Worm (Caenorhabditis elegans): ENCODE measurements around the gene ndub-5.

ce11 chrII:5698254-5698653 lies 7.1 kb upstream of the ndub-5 start:
- no peak for TF ChIP-seq ahr-1 (tag; optimal IDR thresholded peaks at IDR 0.05)
- no peak for TF ChIP-seq unc-86 (tag; optimal IDR thresholded peaks at IDR 0.05)
- no peak for TF ChIP-seq pqm-1 (tag; optimal IDR thresholded peaks at IDR 0.05)
- TF ChIP-seq tbx-2 (tag; optimal IDR thresholded peaks at IDR 0.05) = no peak
- TF ChIP-seq pha-4 (tag; optimal IDR thresholded peaks at IDR 0.05) = no peak
- TF ChIP-seq dmd-4 (tag; optimal IDR thresholded peaks at IDR 0.05; ENCODE audit: borderline replicate concordance) = no peak
